Fruit fly (Drosophila melanogaster): ENCODE measurements around the gene rogdi.

DNA sequence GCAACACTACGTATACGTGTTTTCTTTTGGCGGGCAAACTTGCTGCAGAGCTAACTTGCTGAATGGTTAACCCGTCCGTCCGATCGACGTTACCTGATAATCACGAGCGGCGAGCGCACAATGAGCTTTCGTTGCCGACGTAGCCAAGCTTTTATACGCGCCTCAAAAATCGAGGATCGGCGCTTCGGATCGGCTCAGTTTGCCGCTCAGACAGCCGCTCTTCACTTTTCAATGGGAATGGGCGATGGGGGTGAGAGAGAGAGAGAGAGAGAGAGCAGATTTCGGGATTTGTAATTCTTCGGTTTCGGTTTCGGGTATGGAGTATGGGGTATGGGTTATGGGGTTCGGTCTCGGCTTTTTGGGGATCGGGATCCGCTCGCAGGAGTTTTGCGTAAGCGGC, 17.3 kb upstream of the rogdi start, which contains the start of gene Ilp8:
- no peak for TF ChIP-seq psq (optimal IDR thresholded peaks at IDR 0.05)
- no peak for TF ChIP-seq ttk (optimal IDR thresholded peaks at IDR 0.05)
- TF ChIP-seq Sin3A (optimal IDR thresholded peaks at IDR 0.05) = no peak
- TF ChIP-seq h (optimal IDR thresholded peaks at IDR 0.05) = no peak

All from Kc167 (cell line).